Fruit fly (Drosophila melanogaster): ENCODE results near the gene btn.

The btn gene

dm6 chr3R:22595293-22595868, 9.0 kb upstream of the btn start (continued):
- no peak for TF ChIP-seq CG13287 (GFP tag; IDR thresholded peaks at IDR 0.05; ENCODE audit: partially characterized antibody)
- peak; percentile 80 for TF ChIP-seq CG34376 (GFP tag; optimal IDR thresholded peaks at IDR 0.05)
- peak; percentile 59 for TF ChIP-seq Med (GFP tag)
- TF ChIP-seq Pdp1 (GFP tag; optimal IDR thresholded peaks at IDR 0.05) = peak in 1 of 2 experiments; percentile 96
- TF ChIP-seq grn (GFP tag; optimal IDR thresholded peaks at IDR 0.05) = peak; percentile 97
- no peak for TF ChIP-seq odd (GFP tag; optimal IDR thresholded peaks at IDR 0.05)
- 0 out of 3 replicates have a peak, but pooled peaks have one; percentile 29 for TF ChIP-seq vnd (GFP tag; IDR thresholded peaks at IDR 0.05; ENCODE audit: partially characterized antibody)
- TF ChIP-seq CG10565 (GFP tag; optimal IDR thresholded peaks at IDR 0.05) = no peak
- TF ChIP-seq exex (tag; optimal IDR thresholded peaks at IDR 0.05) = peak; percentile 95
- peak; percentile 4 for TF ChIP-seq CG3281 (GFP tag; optimal IDR thresholded peaks at IDR 0.05)
- peak; percentile 30 for TF ChIP-seq CG18599 (GFP tag; optimal IDR thresholded peaks at IDR 0.05)
- TF ChIP-seq HmgZ (tag; optimal IDR thresholded peaks at IDR 0.05) = peak; percentile 30
- peak; percentile 71 for TF ChIP-seq sens (GFP tag)
- no peak for TF ChIP-seq CG8290 (GFP tag; optimal IDR thresholded peaks at IDR 0.05)
- peak in 1 of 2 experiments; percentile 5 for TF ChIP-seq CG8290 (tag; optimal IDR thresholded peaks at IDR 0.05)
- no peak for TF ChIP-seq CG4360 (GFP tag; IDR thresholded peaks at IDR 0.05)

- no peak for TF ChIP-seq CG11504 (tag; optimal IDR thresholded peaks at IDR 0.05)
- TF ChIP-seq gem (tag; optimal IDR thresholded peaks at IDR 0.05) = peak; percentile 19
- TF ChIP-seq zen (tag; optimal IDR thresholded peaks at IDR 0.05) = no peak
- no peak for TF ChIP-seq Sry-β (GFP tag; optimal IDR thresholded peaks at IDR 0.05)
- no peak for TF ChIP-seq tgo (GFP tag; IDR thresholded peaks at IDR 0.05)
- 0 out of 2 replicates have a peak, but pooled peaks have one; percentile 59 for TF ChIP-seq Drgx (GFP tag; IDR thresholded peaks at IDR 0.05)
Measured at dm6 chr3R:22594257-22594656, 7.8 kb upstream of the btn start.

- TF ChIP-seq crol (GFP tag; IDR thresholded peaks at IDR 0.05) (no peak; the same call in 1 of the 2 replicates), CG4617 (GFP tag; optimal IDR thresholded peaks at IDR 0.05; ENCODE audit: borderline replicate concordance) (peak; percentile 8), fd96Cb (tag; optimal IDR thresholded peaks at IDR 0.05) (peak; percentile 79), CG9727 (GFP tag; optimal IDR thresholded peaks at IDR 0.05) (peak; percentile 83), cad (GFP tag; optimal IDR thresholded peaks at IDR 0.05) (no peak), ap (GFP tag; IDR thresholded peaks at IDR 0.05) (no peak), Sox100B (GFP tag; optimal IDR thresholded peaks at IDR 0.05) (peak; percentile 81), Dip2 (GFP tag; IDR thresholded peaks at IDR 0.05) (no peak), unc-4 (GFP tag; IDR thresholded peaks at IDR 0.05; ENCODE audit: partially characterized antibody) (no peak), run (tag; optimal IDR thresholded peaks at IDR 0.05) (no peak), Dbx (GFP tag; IDR thresholded peaks at IDR 0.05) (no peak), CG3407 (GFP tag; optimal IDR thresholded peaks at IDR 0.05) (peak; percentile 65), Blimp-1 (GFP tag; optimal IDR thresholded peaks at IDR 0.05) (peak; percentile 75), dysf (GFP tag; IDR thresholded peaks at IDR 0.05) (no peak), corto (GFP tag; optimal IDR thresholded peaks at IDR 0.05) (no peak), Atf-2 (GFP tag; optimal IDR thresholded peaks at IDR 0.05) (peak; percentile 57), Side (GFP tag; optimal IDR thresholded peaks at IDR 0.05) (peak; percentile 45), nom (GFP tag; optimal IDR thresholded peaks at IDR 0.05) (no peak), schlank (tag; optimal IDR thresholded peaks at IDR 0.05) (no peak), odd (GFP tag; optimal IDR thresholded peaks at IDR 0.05) (peak; percentile 61), CG17912 (GFP tag; optimal IDR thresholded peaks at IDR 0.05) (no peak), CG11398 (GFP tag; optimal IDR thresholded peaks at IDR 0.05) (no peak), CG6791 (GFP tag; IDR thresholded peaks at IDR 0.05; ENCODE audit: partially characterized antibody) (no peak), CG11504 (tag; optimal IDR thresholded peaks at IDR 0.05) (peak; percentile 73), CG2120 (GFP tag; optimal IDR thresholded peaks at IDR 0.05) (peak; percentile 15), gce (GFP tag; IDR thresholded peaks at IDR 0.05) (no peak), kay (GFP tag; optimal IDR thresholded peaks at IDR 0.05) (peak; percentile 25)
Measured at dm6 chr3R:22590668-22591275, 4.3 kb upstream of the btn start.

Measured in whole organism, embryonic.